Worm (Caenorhabditis elegans): ENCODE measurements around the gene Y57G11C.51.
"Not testable (repeated sequence)": the region's sequence is repeated elsewhere in the genome, so short reads cannot be mapped to it uniquely, and the experiment has no call there.

The Y57G11C.51 gene

DNA sequence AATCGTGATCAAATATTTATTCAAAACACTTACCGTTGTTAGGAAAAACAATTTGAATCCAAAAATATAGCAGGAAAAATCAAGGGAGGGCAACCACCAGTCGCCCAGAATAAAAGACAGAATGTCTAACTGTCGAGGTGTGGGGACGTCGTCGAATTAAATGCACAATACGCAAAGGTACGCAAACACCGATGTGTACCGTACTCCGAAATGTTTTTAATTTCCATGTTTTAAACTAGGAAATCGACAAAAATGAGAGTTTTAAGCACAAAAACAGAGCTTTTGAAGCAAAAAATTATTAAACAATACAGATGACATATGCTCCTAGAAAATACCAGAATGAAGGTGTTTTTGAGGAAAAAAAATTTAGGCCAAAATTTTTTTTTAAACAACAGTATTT lies at the start of gene Y57G11C.51:
TSS of gene Y57G11C.51 (minus strand) at position 101 of the 400 bp plus-strand sequence.
- not testable (repeated sequence) for TF ChIP-seq snpc-4 (GFP tag; optimal IDR thresholded peaks at IDR 0.05)
- TF ChIP-seq snpc-4 (tag; optimal IDR thresholded peaks at IDR 0.05) = peak in 1 of 4 experiments; percentile 40

DNA sequence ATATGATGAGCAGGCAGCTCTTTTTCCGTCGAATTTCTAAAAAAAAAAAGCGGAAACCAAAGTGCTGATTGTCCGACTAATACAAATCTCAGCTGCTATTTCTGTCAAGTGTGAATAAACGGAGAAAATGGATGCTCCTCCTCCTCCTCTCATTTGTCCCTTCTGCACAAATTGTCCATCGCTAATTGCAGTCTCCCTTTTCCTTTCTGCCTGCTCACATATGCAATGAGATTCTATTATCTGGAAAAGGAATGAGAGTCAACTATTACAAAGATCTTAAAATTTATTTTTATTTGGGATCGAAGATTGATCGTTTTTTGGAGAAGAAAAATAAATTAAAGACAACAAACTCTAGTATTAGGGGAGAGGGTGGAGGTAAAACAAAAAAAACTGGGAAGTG lies 47.9 kb upstream of the Y57G11C.51 start:
- TF ChIP-seq F33H1.4 (GFP tag; IDR thresholded peaks at IDR 0.05) (peak; percentile 33; the same call in 1 of the 2 replicates), ama-1 (optimal IDR thresholded peaks at IDR 0.05) (peak; percentile 6), ama-1 (GFP tag; optimal IDR thresholded peaks at IDR 0.05) (peak; percentile 13 to 39), rec-8 (tag; optimal IDR thresholded peaks at IDR 0.05) (no peak), pbrm-1 (GFP tag; IDR thresholded peaks at IDR 0.05) (peak; percentile 73), madf-6 (GFP tag; IDR thresholded peaks at IDR 0.05) (no peak), attf-3 (GFP tag; conservative IDR thresholded peaks at IDR 0.05) (no peak), ceh-27 (GFP tag; optimal IDR thresholded peaks at IDR 0.05) (no peak), ceh-100 (GFP tag; IDR thresholded peaks at IDR 0.05) (0 out of 2 replicates have a peak, but pooled peaks have one; percentile 13), hmg-1.2 (GFP tag; IDR thresholded peaks at IDR 0.05) (peak; percentile 24; the same call in 1 of the 2 replicates), ztf-22 (GFP tag; optimal IDR thresholded peaks at IDR 0.05) (no peak), bed-2 (GFP tag; IDR thresholded peaks at IDR 0.05) (no peak), nhr-90 (tag; optimal IDR thresholded peaks at IDR 0.05) (peak; percentile 34), die-1 (tag; optimal IDR thresholded peaks at IDR 0.05) (peak; percentile 52), sea-2 (GFP tag; IDR thresholded peaks at IDR 0.05) (no peak), hlh-26 (GFP tag; conservative IDR thresholded peaks at IDR 0.05) (no peak), mcd-1 (GFP tag; IDR thresholded peaks at IDR 0.05) (peak; percentile 41), C06A6.2 (GFP tag; conservative IDR thresholded peaks at IDR 0.05) (no peak), attf-6 (GFP tag; IDR thresholded peaks at IDR 0.05) (peak; percentile 95), him-1 (tag; optimal IDR thresholded peaks at IDR 0.05) (peak; percentile 24), B0035.1 (tag; optimal IDR thresholded peaks at IDR 0.05) (peak; percentile 47), lsl-1 (GFP tag; optimal IDR thresholded peaks at IDR 0.05) (no peak), aptf-3 (GFP tag; IDR thresholded peaks at IDR 0.05) (no peak), C17E4.6 (GFP tag; IDR thresholded peaks at IDR 0.05) (no peak; the same call in 1 of the 2 replicates), ZK185.1 (tag; optimal IDR thresholded peaks at IDR 0.05; ENCODE audit: poor library complexity, severe bottlenecking) (peak; percentile 41), rcor-1 (GFP tag; IDR thresholded peaks at IDR 0.05) (no peak), egl-18 (GFP tag; IDR thresholded peaks at IDR 0.05) (no peak), lin-35 (GFP tag; optimal IDR thresholded peaks at IDR 0.05) (peak in 1 of 3 experiments; percentile 29), akir-1 (GFP tag; optimal IDR thresholded peaks at IDR 0.05) (no peak), F55B11.4 (tag; optimal IDR thresholded peaks at IDR 0.05; ENCODE audit: borderline replicate concordance, insufficient read depth) (no peak), hrde-1 (tag; optimal IDR thresholded peaks at IDR 0.05; ENCODE audit: borderline replicate concordance) (peak; percentile 23), T07F8.4 (tag; optimal IDR thresholded peaks at IDR 0.05) (no peak), snpc-1.3 (tag; optimal IDR thresholded peaks at IDR 0.05; ENCODE audit: insufficient read depth) (no peak), F10E7.11 (tag; optimal IDR thresholded peaks at IDR 0.05) (peak; percentile 63), zim-3 (tag; optimal IDR thresholded peaks at IDR 0.05) (no peak), egl-44 (GFP tag; IDR thresholded peaks at IDR 0.05) (no peak), egrh-3 (GFP tag; IDR thresholded peaks at IDR 0.05) (peak; percentile 8; the same call in 1 of the 2 replicates), pha-4 (tag; optimal IDR thresholded peaks at IDR 0.05) (no peak), snpc-3.4 (tag; optimal IDR thresholded peaks at IDR 0.05) (peak; percentile 48), snpc-4 (GFP tag; optimal IDR thresholded peaks at IDR 0.05) (peak; percentile 72), snpc-4 (tag; optimal IDR thresholded peaks at IDR 0.05) (peak in 3 of 4 experiments; percentile 3 to 92 (median 52)), unc-130 (GFP tag; optimal IDR thresholded peaks at IDR 0.05) (no peak), F52B5.7 (tag; optimal IDR thresholded peaks at IDR 0.05) (no peak), atf-7 (tag; optimal IDR thresholded peaks at IDR 0.05) (no peak), nfyb-1 (GFP tag; IDR thresholded peaks at IDR 0.05) (no peak), ets-4 (GFP tag; optimal IDR thresholded peaks at IDR 0.05) (no peak)

Data from whole organism, young adult.